Worm (Caenorhabditis elegans): ENCODE results near the gene C15B12.3.

ce11 chrX:6505662-6506061, 38.3 kb upstream of the C15B12.3 start, which contains the start of gene glr-8:
- TF ChIP-seq ceh-27 (GFP tag; optimal IDR thresholded peaks at IDR 0.05) (no peak), sptf-2 (GFP tag; optimal IDR thresholded peaks at IDR 0.05) (no peak), pha-4 (tag; optimal IDR thresholded peaks at IDR 0.05) (no peak), snpc-4 (GFP tag; optimal IDR thresholded peaks at IDR 0.05) (no peak), snpc-4 (tag; optimal IDR thresholded peaks at IDR 0.05) (no peak), chd-7 (tag; optimal IDR thresholded peaks at IDR 0.05) (no peak), ama-1 (optimal IDR thresholded peaks at IDR 0.05) (no peak), ama-1 (GFP tag; optimal IDR thresholded peaks at IDR 0.05) (no peak)

Data from whole organism, young adult.